Worm (Caenorhabditis elegans): ENCODE measurements around the gene EEED8.15.

DNA sequence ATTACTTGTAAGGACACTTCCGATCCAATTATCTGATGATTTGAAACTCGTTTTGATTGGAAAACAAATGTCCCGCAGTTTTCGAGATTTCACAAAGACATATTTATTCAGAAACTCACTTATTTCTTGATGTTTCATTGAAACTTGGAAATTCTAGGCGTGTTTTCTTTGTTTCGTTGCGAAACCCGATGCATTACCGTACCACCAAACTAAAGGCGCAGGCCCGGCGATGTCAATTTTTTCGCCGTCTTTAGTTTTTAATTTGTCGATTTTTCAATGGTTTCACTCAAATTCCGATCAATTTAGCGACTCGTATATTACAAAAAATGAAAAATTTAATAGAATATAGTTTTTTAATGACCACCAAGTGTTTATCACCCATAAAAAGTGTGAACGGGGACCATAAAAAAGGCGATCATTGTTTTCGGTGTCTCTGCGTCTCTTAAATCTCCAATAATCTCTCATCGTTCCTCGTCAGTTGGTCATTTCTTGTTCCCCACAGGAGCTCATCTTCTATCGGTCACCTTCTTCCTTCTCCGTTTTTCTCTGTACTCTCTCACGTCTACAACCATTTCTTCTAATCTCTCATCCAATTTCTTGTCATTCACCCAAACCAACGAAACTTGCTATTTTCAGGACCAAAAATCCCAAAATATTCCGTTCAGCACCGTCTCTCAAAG is 46.8 kb downstream of the EEED8.15 start, which contains the start of gene clr-1:
- TF ChIP-seq pat-9 (tag; optimal IDR thresholded peaks at IDR 0.05) (no peak), rnt-1 (tag; optimal IDR thresholded peaks at IDR 0.05) (no peak), hlh-8 (tag; optimal IDR thresholded peaks at IDR 0.05) (no peak), fkh-10 (GFP tag; optimal IDR thresholded peaks at IDR 0.05) (no peak), hlh-30 (tag; optimal IDR thresholded peaks at IDR 0.05; ENCODE audit: insufficient read depth) (no peak), ceh-48 (tag; optimal IDR thresholded peaks at IDR 0.05) (no peak), nhr-11 (tag; optimal IDR thresholded peaks at IDR 0.05) (no peak), ama-1 (optimal IDR thresholded peaks at IDR 0.05) (no peak), sox-4 (tag; optimal IDR thresholded peaks at IDR 0.05) (no peak), pqm-1 (tag; optimal IDR thresholded peaks at IDR 0.05) (no peak)
